Worm (Caenorhabditis elegans): ENCODE results near the gene ced-8.

- no peak for TF ChIP-seq unc-130 (GFP tag; optimal IDR thresholded peaks at IDR 0.05)
- TF ChIP-seq mdl-1 (tag; optimal IDR thresholded peaks at IDR 0.05) = no peak
- TF ChIP-seq nhr-77 (tag; optimal IDR thresholded peaks at IDR 0.05) = no peak
- TF ChIP-seq ceh-82 (tag; optimal IDR thresholded peaks at IDR 0.05) = no peak
- TF ChIP-seq nhr-41 (GFP tag; IDR thresholded peaks at IDR 0.05) = no peak
These were observed 22.4 kb downstream of the ced-8 start for ce11 chrX:8394279-8394678.

Measured in whole organism, L4 larva.